Fruit fly (Drosophila melanogaster): ENCODE measurements around the gene VhaM9.7-d.
A peak's percentile ranks its signal among the peaks of the same experiment; 100 is the strongest.

The VhaM9.7-d gene

DNA sequence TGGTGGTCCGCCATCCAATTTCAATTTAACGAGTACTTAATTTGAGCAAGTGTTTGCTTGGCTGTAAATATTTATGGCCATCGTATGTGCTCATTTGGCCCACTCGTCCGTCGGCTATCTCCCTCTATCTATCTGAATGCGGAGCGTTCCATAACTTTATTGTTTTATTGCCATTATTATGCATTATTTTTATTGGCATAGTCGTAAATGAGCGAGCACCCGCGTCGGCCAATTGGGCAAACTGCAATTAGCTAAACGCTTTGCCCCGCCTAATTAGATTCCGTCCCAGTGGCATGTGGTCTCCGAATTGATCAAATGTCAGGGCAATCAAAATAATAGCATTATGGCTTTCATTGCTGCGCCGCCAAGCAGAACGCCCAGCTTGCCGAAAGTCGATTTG, 12.7 kb upstream of the VhaM9.7-d start:
- TF ChIP-seq spab (GFP tag; optimal IDR thresholded peaks at IDR 0.05) = no peak
- no peak for TF ChIP-seq ss (GFP tag; optimal IDR thresholded peaks at IDR 0.05)
- TF ChIP-seq CG15336 (GFP tag; IDR thresholded peaks at IDR 0.05) = no peak
- TF ChIP-seq CG10631 (GFP tag; optimal IDR thresholded peaks at IDR 0.05) = no peak
- no peak for TF ChIP-seq CG7368 (GFP tag; optimal IDR thresholded peaks at IDR 0.05)
- TF ChIP-seq CG11294 (GFP tag; IDR thresholded peaks at IDR 0.05) = no peak
- no peak for TF ChIP-seq OdsH (GFP tag; optimal IDR thresholded peaks at IDR 0.05)
- no peak for TF ChIP-seq Sox102F (GFP tag; optimal IDR thresholded peaks at IDR 0.05)
- TF ChIP-seq CG9139 (GFP tag; optimal IDR thresholded peaks at IDR 0.05) = no peak
- TF ChIP-seq CG6808 (GFP tag; optimal IDR thresholded peaks at IDR 0.05) = no peak
- no peak for TF ChIP-seq eg (GFP tag; IDR thresholded peaks at IDR 0.05)
- no peak for TF ChIP-seq salr (GFP tag; optimal IDR thresholded peaks at IDR 0.05)
- no peak for TF ChIP-seq Ets96B (tag; optimal IDR thresholded peaks at IDR 0.05)
- no peak for TF ChIP-seq CG4318 (GFP tag; optimal IDR thresholded peaks at IDR 0.05)

DNA sequence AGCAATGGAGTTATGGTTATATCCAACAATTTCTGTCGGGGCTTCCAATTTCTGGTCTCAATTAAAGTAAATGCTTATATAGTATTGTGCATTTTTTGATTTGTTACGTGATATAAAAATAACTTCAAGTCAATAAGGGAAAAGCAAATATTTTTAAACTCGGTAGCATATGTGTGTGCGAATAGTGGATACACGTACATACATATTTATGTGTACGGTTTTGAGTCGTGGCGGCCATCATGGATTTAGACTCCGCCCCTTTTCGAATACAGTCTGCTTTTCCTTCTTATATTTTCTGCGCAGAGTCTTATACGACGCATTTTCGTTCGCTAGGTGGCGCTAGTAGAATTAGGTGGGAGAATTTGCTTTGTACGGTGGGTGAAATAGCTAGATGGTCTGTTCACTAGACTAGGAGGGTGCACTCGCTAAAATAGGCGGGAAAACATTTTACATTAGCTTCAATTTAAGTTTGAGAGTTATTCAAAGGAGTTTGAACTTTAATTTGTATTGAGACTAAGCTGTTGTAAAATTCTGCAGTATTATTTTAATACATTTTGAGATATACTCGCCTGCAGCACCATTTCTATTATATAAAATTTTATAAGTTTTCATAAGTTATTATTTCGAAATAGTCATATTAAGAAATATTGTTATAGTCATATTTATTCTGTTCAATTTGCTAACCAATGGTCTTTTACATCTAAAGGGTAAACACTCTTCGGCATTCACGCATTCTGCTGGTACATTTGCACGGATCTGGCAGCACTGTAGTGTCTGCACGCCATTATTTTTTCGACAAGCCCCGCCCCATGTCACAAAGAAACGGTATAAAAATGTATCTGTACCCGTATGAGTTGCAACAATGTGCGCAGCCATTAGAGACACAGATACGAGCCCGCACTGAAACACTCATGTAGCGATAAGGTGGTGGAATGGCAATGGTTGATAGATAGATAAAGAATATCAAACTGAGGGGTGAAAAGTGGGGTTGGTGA, 5.3 kb upstream of the VhaM9.7-d start:
- TF ChIP-seq CG6163 (GFP tag; IDR thresholded peaks at IDR 0.05) (no peak; the same call in 2 of the 3 replicates), eg (GFP tag; IDR thresholded peaks at IDR 0.05) (peak; percentile 78; the same call in 2 of the 3 replicates), esn (GFP tag; optimal IDR thresholded peaks at IDR 0.05) (peak; percentile 57), CG6792 (GFP tag; optimal IDR thresholded peaks at IDR 0.05) (peak; percentile 20), CG34406 (GFP tag; optimal IDR thresholded peaks at IDR 0.05) (peak; percentile 34), CG8632 (GFP tag; optimal IDR thresholded peaks at IDR 0.05) (peak; percentile 36), CG11762 (GFP tag; optimal IDR thresholded peaks at IDR 0.05; ENCODE audit: insufficient read depth) (peak; percentile 3), Ets21C (GFP tag; optimal IDR thresholded peaks at IDR 0.05) (no peak), vri (GFP tag; optimal IDR thresholded peaks at IDR 0.05) (no peak), Met (GFP tag; optimal IDR thresholded peaks at IDR 0.05) (no peak), Sox14 (GFP tag; optimal IDR thresholded peaks at IDR 0.05) (peak; percentile 68), svp (GFP tag) (peak; percentile 78), CG10631 (GFP tag; optimal IDR thresholded peaks at IDR 0.05) (peak; percentile 57), CG31627 (GFP tag; optimal IDR thresholded peaks at IDR 0.05) (peak; percentile 23), CG11902 (GFP tag; optimal IDR thresholded peaks at IDR 0.05) (peak; percentile 14), salr (GFP tag; optimal IDR thresholded peaks at IDR 0.05) (peak in 1 of 2 experiments; percentile 25), lz (GFP tag; optimal IDR thresholded peaks at IDR 0.05) (peak; percentile 51), Hr4 (GFP tag; optimal IDR thresholded peaks at IDR 0.05) (peak; percentile 53), dsx (GFP tag; optimal IDR thresholded peaks at IDR 0.05; ENCODE audit: poor library complexity, severe bottlenecking) (peak; percentile 87), Hr38 (GFP tag; optimal IDR thresholded peaks at IDR 0.05) (no peak), CG1621 (tag; optimal IDR thresholded peaks at IDR 0.05) (peak; percentile 83), Eip75B (GFP tag; optimal IDR thresholded peaks at IDR 0.05) (peak; percentile 39), spab (GFP tag; optimal IDR thresholded peaks at IDR 0.05) (no peak), CG6854 (GFP tag; optimal IDR thresholded peaks at IDR 0.05) (no peak), Blimp-1 (GFP tag; optimal IDR thresholded peaks at IDR 0.05) (peak; percentile 3), Gug (GFP tag; IDR thresholded peaks at IDR 0.05) (peak; percentile 23; the same call in 1 of the 2 replicates), CG10669 (GFP tag; optimal IDR thresholded peaks at IDR 0.05) (no peak), CG3032 (tag; optimal IDR thresholded peaks at IDR 0.05) (peak; percentile 53), CG4318 (GFP tag; optimal IDR thresholded peaks at IDR 0.05) (no peak), CG6808 (GFP tag; optimal IDR thresholded peaks at IDR 0.05) (peak; percentile 22), acj6 (GFP tag; optimal IDR thresholded peaks at IDR 0.05) (peak; percentile 18), topi (GFP tag; optimal IDR thresholded peaks at IDR 0.05) (peak; percentile 39), Lpt (GFP tag; optimal IDR thresholded peaks at IDR 0.05) (peak; percentile 46), CG3919 (GFP tag; optimal IDR thresholded peaks at IDR 0.05) (no peak), pdm3 (GFP tag; optimal IDR thresholded peaks at IDR 0.05) (peak; percentile 42), cyc (GFP tag; optimal IDR thresholded peaks at IDR 0.05) (peak; percentile 8)
